Fruit fly (Drosophila melanogaster): ENCODE data around the gene CG14435.

Gene CG14435

DNA sequence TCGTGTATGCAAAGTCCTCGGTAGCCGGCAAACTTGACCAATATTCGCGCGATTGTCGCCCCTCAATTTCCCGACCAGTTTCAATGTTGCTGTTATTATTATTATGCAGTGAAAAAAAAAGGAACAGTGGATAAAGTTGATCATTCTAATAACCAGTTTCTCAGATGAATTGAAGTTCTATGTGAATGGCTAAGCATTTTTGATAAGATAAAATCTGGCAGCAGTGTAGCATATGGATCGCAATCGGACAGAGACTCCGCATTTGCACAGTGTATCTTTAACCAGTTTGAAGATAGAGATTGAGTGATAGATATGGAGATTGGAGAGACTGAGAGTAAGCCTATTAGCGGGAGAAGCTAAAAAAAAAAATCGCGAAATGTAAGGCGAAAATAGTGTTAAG is 50.3 kb downstream of the CG14435 start (continued):
- peak; percentile 58 for TF ChIP-seq ssp (GFP tag; IDR thresholded peaks at IDR 0.05)
- peak; percentile 86 for TF ChIP-seq CG11456 (GFP tag; IDR thresholded peaks at IDR 0.05)
- TF ChIP-seq tna (GFP tag; IDR thresholded peaks at IDR 0.05; ENCODE audit: partially characterized antibody), result no peak
- no peak for TF ChIP-seq CG16815 (GFP tag; optimal IDR thresholded peaks at IDR 0.05)
- TF ChIP-seq CG8290 (GFP tag; optimal IDR thresholded peaks at IDR 0.05), result no peak
- peak in 1 of 2 experiments; percentile 92 for TF ChIP-seq CG8290 (tag; optimal IDR thresholded peaks at IDR 0.05)
- no peak for TF ChIP-seq h (optimal IDR thresholded peaks at IDR 0.05)
- 0 out of 2 replicates have a peak, but pooled peaks have one; percentile 15 for TF ChIP-seq Nf-YA (GFP tag; IDR thresholded peaks at IDR 0.05)
- peak; percentile 17 for TF ChIP-seq ab (GFP tag; optimal IDR thresholded peaks at IDR 0.05)
- no peak for TF ChIP-seq Spps (tag; optimal IDR thresholded peaks at IDR 0.05)
- peak; percentile 20 for TF ChIP-seq sqz (GFP tag; optimal IDR thresholded peaks at IDR 0.05)
- TF ChIP-seq CG13624 (GFP tag; optimal IDR thresholded peaks at IDR 0.05), result peak; percentile 64
- peak; percentile 87 for TF ChIP-seq CG9932 (GFP tag; IDR thresholded peaks at IDR 0.05)
- TF ChIP-seq Dbx (GFP tag; IDR thresholded peaks at IDR 0.05), result peak; percentile 80
- TF ChIP-seq Neu2 (GFP tag; optimal IDR thresholded peaks at IDR 0.05; ENCODE audit: borderline replicate concordance), result no peak
- peak; percentile 78 for TF ChIP-seq zfh1 (GFP tag; IDR thresholded peaks at IDR 0.05)
- peak; percentile 57 for TF ChIP-seq ERR (GFP tag; optimal IDR thresholded peaks at IDR 0.05)
- TF ChIP-seq cad (GFP tag; optimal IDR thresholded peaks at IDR 0.05), result no peak
- TF ChIP-seq CG7556 (GFP tag; optimal IDR thresholded peaks at IDR 0.05), result peak; percentile 43
- no peak for TF ChIP-seq CG7745 (tag; optimal IDR thresholded peaks at IDR 0.05)
- no peak for TF ChIP-seq ac (GFP tag; optimal IDR thresholded peaks at IDR 0.05)
- TF ChIP-seq mld (GFP tag; IDR thresholded peaks at IDR 0.05; ENCODE audit: partially characterized antibody), result no peak
- no peak for TF ChIP-seq twi (tag; optimal IDR thresholded peaks at IDR 0.05)
- peak; percentile 26 for TF ChIP-seq tio (GFP tag; optimal IDR thresholded peaks at IDR 0.05)
- peak; percentile 49 for TF ChIP-seq CG12104 (GFP tag; optimal IDR thresholded peaks at IDR 0.05)
- peak; percentile 78 for TF ChIP-seq wdn (GFP tag; IDR thresholded peaks at IDR 0.05)
- peak; percentile 67 for TF ChIP-seq CG13296 (GFP tag; optimal IDR thresholded peaks at IDR 0.05)
- no peak for TF ChIP-seq CG4328 (GFP tag; optimal IDR thresholded peaks at IDR 0.05)
- peak; percentile 81 for TF ChIP-seq CG2678 (tag; optimal IDR thresholded peaks at IDR 0.05)
- no peak for TF ChIP-seq Scr (GFP tag; IDR thresholded peaks at IDR 0.05; ENCODE audit: partially characterized antibody)
- peak; percentile 15 for TF ChIP-seq trh (GFP tag; optimal IDR thresholded peaks at IDR 0.05)
- peak; percentile 22 for TF ChIP-seq D19B (GFP tag; optimal IDR thresholded peaks at IDR 0.05)
- no peak for TF ChIP-seq CG6683 (GFP tag; optimal IDR thresholded peaks at IDR 0.05)
- peak; percentile 49 for TF ChIP-seq Hr3 (GFP tag; optimal IDR thresholded peaks at IDR 0.05)
- peak; percentile 70; the same call in 2 of the 3 replicates for TF ChIP-seq otp (GFP tag; IDR thresholded peaks at IDR 0.05)
- TF ChIP-seq CG13775 (GFP tag; optimal IDR thresholded peaks at IDR 0.05), result peak; percentile 18
- TF ChIP-seq fd102C (GFP tag; optimal IDR thresholded peaks at IDR 0.05), result no peak
- no peak for TF ChIP-seq p53 (GFP tag; optimal IDR thresholded peaks at IDR 0.05)
- TF ChIP-seq CG32532 (GFP tag; IDR thresholded peaks at IDR 0.05), result peak; percentile 89
- TF ChIP-seq CG10209 (GFP tag; optimal IDR thresholded peaks at IDR 0.05), result peak; percentile 59
- TF ChIP-seq ham (GFP tag; IDR thresholded peaks at IDR 0.05), result no peak
- TF ChIP-seq Hsf (GFP tag; optimal IDR thresholded peaks at IDR 0.05), result peak; percentile 71
- no peak for TF ChIP-seq D (optimal IDR thresholded peaks at IDR 0.05)
- TF ChIP-seq D (GFP tag; optimal IDR thresholded peaks at IDR 0.05), result no peak
- no peak for TF ChIP-seq Poxn (GFP tag; IDR thresholded peaks at IDR 0.05)
- TF ChIP-seq CG34224 (GFP tag; IDR thresholded peaks at IDR 0.05; ENCODE audit: partially characterized antibody), result no peak
- no peak for TF ChIP-seq CG14860 (GFP tag; IDR thresholded peaks at IDR 0.05; ENCODE audit: partially characterized antibody)
- peak; percentile 36 for TF ChIP-seq CG5180 (GFP tag; optimal IDR thresholded peaks at IDR 0.05)
- no peak for TF ChIP-seq CG8478 (optimal IDR thresholded peaks at IDR 0.05)
- no peak for TF ChIP-seq vnd (GFP tag; IDR thresholded peaks at IDR 0.05; ENCODE audit: partially characterized antibody)
- no peak for TF ChIP-seq CG17186 (GFP tag; optimal IDR thresholded peaks at IDR 0.05)
- peak; percentile 42 for TF ChIP-seq CG18764 (GFP tag; optimal IDR thresholded peaks at IDR 0.05)

All from whole organism, embryonic.